Worm (Caenorhabditis elegans) whole organism, L4 larva: Measurements from ENCODE around the gene fbxc-31.

Source experiments
- F26F4.8 ChIP-seq: fragments of 200-800 bp; sonication (Bioruptor generic); conservative IDR thresholded peaks from 2 replicates; pipeline ENCODE4 v1.3.6; 2022; ENCODE audit warnings: missing genetic modification characterization, missing compliant biosample characterization
- Y105C5A.15 ChIP-seq: fragments of 200-800 bp; sonication (Bioruptor generic); IDR thresholded peaks from 2 replicates; pipeline ENCODE4 v1.3.6; 2022; ENCODE audit warnings: missing genetic modification characterization, missing compliant biosample characterization
- Y48G9A.11 ChIP-seq: fragments of 200-800 bp; sonication (Bioruptor generic); IDR thresholded peaks from 2 replicates; pipeline ENCODE4 v1.3.6; 2022; ENCODE audit warnings: missing genetic modification reagents, missing genetic modification characterization, missing compliant biosample characterization
- Y5F2A.4 ChIP-seq: fragments of 200-800 bp; sonication (Bioruptor generic); optimal IDR thresholded peaks from 2 replicates; lab custom pipeline; 2018; ENCODE audit warnings: mild to moderate bottlenecking, missing genetic modification characterization, missing compliant biosample characterization
- Y75B8A.6 ChIP-seq: fragments of 200-800 bp; sonication (Bioruptor generic); IDR thresholded peaks from 2 replicates; pipeline ENCODE4 v1.3.6; 2022; ENCODE audit warnings: missing genetic modification reagents, missing genetic modification characterization, missing compliant biosample characterization
- arid-1 ChIP-seq: fragments of 200-800 bp; sonication (Bioruptor generic); conservative IDR thresholded peaks from 2 replicates; pipeline ENCODE4 v1.3.6; 2022; ENCODE audit warnings: missing genetic modification reagents, missing genetic modification characterization, missing compliant biosample characterization
- attf-4 ChIP-seq: sonication (generic microtip); optimal IDR thresholded peaks from 3 replicates; lab custom pipeline; 2017; ENCODE audit warnings: missing biosample characterization, missing genetic modification characterization
- ceh-20 ChIP-seq: fragments of 200-800 bp; sonication (Bioruptor generic); IDR thresholded peaks from 2 replicates; pipeline ENCODE4 v1.3.6; 2022; ENCODE audit warnings: missing genetic modification reagents, missing genetic modification characterization, missing compliant biosample characterization
- ceh-28 ChIP-seq: fragments of 150-350 bp; optimal IDR thresholded peaks from 2 replicates; lab custom pipeline; 2014; ENCODE audit warnings: missing biosample characterization, missing genetic modification reagents, missing genetic modification characterization
- ces-1 ChIP-seq: fragments of 150-350 bp; sonication (generic microtip); optimal IDR thresholded peaks from 4 replicates; lab custom pipeline; 2014; ENCODE audit warnings: missing biosample characterization, missing genetic modification reagents, missing genetic modification characterization
- dmd-6 ChIP-seq: fragments of 200-800 bp; sonication (Bioruptor generic); IDR thresholded peaks from 2 replicates; pipeline ENCODE4 v1.3.6; 2022; ENCODE audit warnings: missing genetic modification reagents, missing genetic modification characterization, missing compliant biosample characterization
- dve-1 ChIP-seq: sonication (generic microtip); optimal IDR thresholded peaks from 2 replicates; lab custom pipeline; 2017; ENCODE audit warnings: antibody characterized with exemption, mild to moderate bottlenecking, missing genetic modification characterization, missing compliant biosample characterization; ENCODE audit not compliant: insufficient read depth
- fkh-10 ChIP-seq: fragments of 150-350 bp; optimal IDR thresholded peaks from 2 replicates; lab custom pipeline; 2014; ENCODE audit warnings: missing biosample characterization, missing genetic modification reagents, missing genetic modification characterization
- hlh-11 ChIP-seq: fragments of 200-800 bp; sonication (Bioruptor generic); optimal IDR thresholded peaks from 2 replicates; lab custom pipeline; 2018; ENCODE audit warnings: mild to moderate bottlenecking, missing genetic modification characterization, missing compliant biosample characterization
- hlh-30 ChIP-seq: sonication (generic microtip); optimal IDR thresholded peaks from 2 replicates; lab custom pipeline; 2017; ENCODE audit warnings: antibody characterized with exemption, mild to moderate bottlenecking, missing genetic modification characterization, missing compliant biosample characterization; ENCODE audit not compliant: insufficient read depth
- lim-7 ChIP-seq: fragments of 200-800 bp; sonication (Bioruptor generic); IDR thresholded peaks from 2 replicates; pipeline ENCODE4 v1.3.6; 2022; ENCODE audit warnings: missing genetic modification characterization, missing compliant biosample characterization
- lin-1 ChIP-seq: fragments of 200-800 bp; sonication (Bioruptor generic); IDR thresholded peaks from 2 replicates; pipeline ENCODE4 v1.3.6; 2022; ENCODE audit warnings: missing genetic modification reagents, missing genetic modification characterization, missing compliant biosample characterization
- lin-15B ChIP-seq: fragments of 150-350 bp; sonication (generic microtip); optimal IDR thresholded peaks from 3 replicates; lab custom pipeline; 2014; ENCODE audit warnings: missing biosample characterization, missing genetic modification characterization
- lin-38 ChIP-seq: fragments of 200-800 bp; sonication (Bioruptor generic); IDR thresholded peaks from 2 replicates; pipeline ENCODE4 v1.3.6; 2022; ENCODE audit warnings: missing genetic modification reagents, missing genetic modification characterization, missing compliant biosample characterization
- lin-39 ChIP-seq: fragments of 150-350 bp; optimal IDR thresholded peaks from 2 replicates; lab custom pipeline; 2014; ENCODE audit warnings: missing biosample characterization, missing genetic modification reagents, missing genetic modification characterization
- lir-3 ChIP-seq: sonication (generic microtip); optimal IDR thresholded peaks from 2 replicates; lab custom pipeline; 2016; ENCODE audit warnings: mild to moderate bottlenecking, missing genetic modification characterization, missing compliant biosample characterization
- madf-9 ChIP-seq: fragments of 200-800 bp; sonication (Bioruptor generic); conservative IDR thresholded peaks from 2 replicates; pipeline ENCODE4 v1.3.6; 2022; ENCODE audit warnings: missing genetic modification reagents, missing genetic modification characterization, missing compliant biosample characterization
- mdl-1 ChIP-seq, 2 experiments: fragments of 150-350 bp in 1 of 2; sonication (generic microtip) in 1 of 2; optimal IDR thresholded peaks; 2 replicates each; lab custom pipeline; 2014 to 2017; ENCODE audit warnings: missing biosample characterization in 2 of 2, missing genetic modification characterization in 2 of 2
- mep-1 ChIP-seq: fragments of 150-350 bp; sonication (generic microtip); optimal IDR thresholded peaks from 3 replicates; lab custom pipeline; 2014; ENCODE audit warnings: missing biosample characterization, missing genetic modification characterization
- mes-2 ChIP-seq: sonication (generic microtip); optimal IDR thresholded peaks from 2 replicates; lab custom pipeline; 2016; ENCODE audit warnings: missing genotype, mild to moderate bottlenecking, missing genetic modification characterization, missing compliant biosample characterization; ENCODE audit not compliant: poor library complexity, severe bottlenecking
- mxl-3 ChIP-seq: fragments of 200-800 bp; sonication (Bioruptor generic); optimal IDR thresholded peaks from 2 replicates; lab custom pipeline; 2018; ENCODE audit warnings: mild to moderate bottlenecking, missing genetic modification characterization, missing compliant biosample characterization
- nhr-111 ChIP-seq: fragments of 200-800 bp; sonication (Bioruptor generic); optimal IDR thresholded peaks from 2 replicates; lab custom pipeline; 2018; ENCODE audit warnings: mild to moderate bottlenecking, missing genetic modification characterization, missing compliant biosample characterization
- nhr-237 ChIP-seq: sonication (generic microtip); optimal IDR thresholded peaks from 2 replicates; lab custom pipeline; 2017; ENCODE audit warnings: missing biosample characterization, missing genetic modification characterization
- nhr-28 ChIP-seq: fragments of 150-350 bp; optimal IDR thresholded peaks from 2 replicates; lab custom pipeline; 2014; ENCODE audit warnings: missing biosample characterization, missing genetic modification characterization
- nhr-41 ChIP-seq: fragments of 200-800 bp; sonication (Bioruptor generic); IDR thresholded peaks from 2 replicates; pipeline ENCODE4 v1.3.6; 2022; ENCODE audit warnings: missing genetic modification reagents, missing genetic modification characterization, missing compliant biosample characterization
- nhr-77 ChIP-seq: fragments of 150-350 bp; optimal IDR thresholded peaks from 2 replicates; lab custom pipeline; 2014; ENCODE audit warnings: missing biosample characterization, missing genetic modification characterization
- pha-4 ChIP-seq, 2 experiments: fragments of 150-350 bp in 1 of 2; fragments of 200-800 bp in 1 of 2; sonication (Bioruptor generic) in 1 of 2; IDR thresholded peaks in 1 of 2; optimal IDR thresholded peaks in 1 of 2; 2 replicates each; pipeline versions ENCODE4 v1.3.6 to Lab custom; 2014 to 2022; ENCODE audit warnings: missing genetic modification characterization in 2 of 2, missing genetic modification reagents in 2 of 2, missing biosample characterization in 1 of 2, missing compliant biosample characterization in 1 of 2
- pqm-1 ChIP-seq: sonication (generic microtip); optimal IDR thresholded peaks from 2 replicates; lab custom pipeline; 2017; ENCODE audit warnings: missing biosample characterization, missing genetic modification characterization
- rbr-2 ChIP-seq: sonication (generic microtip); optimal IDR thresholded peaks from 2 replicates; lab custom pipeline; 2016; ENCODE audit warnings: missing genotype, missing genetic modification characterization, missing compliant biosample characterization
- snpc-1.2 ChIP-seq: fragments of 200-800 bp; sonication (Bioruptor generic); IDR thresholded peaks from 2 replicates; pipeline ENCODE4 v1.3.6; 2022; ENCODE audit warnings: missing genetic modification reagents, missing genetic modification characterization, missing compliant biosample characterization
- snpc-4 ChIP-seq: fragments of 150-350 bp; optimal IDR thresholded peaks from 2 replicates; lab custom pipeline; 2014; ENCODE audit warnings: missing biosample characterization, missing genetic modification characterization
- spr-3 ChIP-seq: fragments of 200-800 bp; sonication (Bioruptor generic); optimal IDR thresholded peaks from 2 replicates; lab custom pipeline; 2018; ENCODE audit warnings: mild to moderate bottlenecking, missing genetic modification characterization, missing compliant biosample characterization
- unc-130 ChIP-seq: sonication (generic microtip); optimal IDR thresholded peaks from 2 replicates; lab custom pipeline; 2016; ENCODE audit warnings: missing genetic modification reagents, missing genetic modification characterization, missing compliant biosample characterization
- ztf-11 ChIP-seq: fragments of 150-350 bp; optimal IDR thresholded peaks from 2 replicates; lab custom pipeline; 2014; ENCODE audit warnings: missing biosample characterization, missing genetic modification characterization

fbxc-31 gene

DNA sequence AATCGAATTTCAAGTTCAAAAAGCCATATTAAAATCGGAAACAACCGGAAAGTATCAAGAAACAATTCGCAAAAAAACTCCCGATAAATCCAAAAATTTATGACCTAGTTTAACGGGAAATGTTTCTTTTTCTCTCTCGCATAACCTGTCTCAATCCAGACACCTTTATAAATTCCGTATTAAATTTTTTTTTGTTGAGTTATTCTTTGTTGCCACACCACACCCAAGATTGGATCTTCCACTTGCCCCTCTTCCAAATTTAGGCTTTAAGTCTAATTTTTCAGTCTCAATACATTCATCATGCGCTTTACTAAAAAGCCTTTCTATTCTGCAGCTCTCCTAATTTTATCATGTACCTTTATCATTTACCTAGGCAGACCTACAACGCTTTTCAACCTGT lies 26.8 kb downstream of the fbxc-31 start, which contains the start of gene R07C3.3:
Gene R07C3.3, plus strand, starts transcription at position 301 of the 400 bp plus-strand sequence.
- no peak for TF ChIP-seq nhr-28
- no peak for TF ChIP-seq pqm-1
- TF ChIP-seq unc-130 (GFP tag; lab: Kevin White, UChicago), result no peak
- no peak for TF ChIP-seq mes-2 (tag; lab: Kevin White, UChicago)
- TF ChIP-seq lin-39, result no peak
- no peak for TF ChIP-seq attf-4 (tag; lab: Kevin White, UChicago)
- no peak for TF ChIP-seq arid-1 (GFP tag; lab: Robert Waterston, UW)
- no peak for TF ChIP-seq mep-1 (tag; lab: Kevin White, UChicago)
- no peak for TF ChIP-seq Y105C5A.15 (GFP tag; lab: Robert Waterston, UW)
- no peak for TF ChIP-seq nhr-237 (tag; lab: Kevin White, UChicago)
- no peak for TF ChIP-seq nhr-111
- no peak for TF ChIP-seq fkh-10 (GFP tag; lab: Kevin White, UChicago)
- no peak for TF ChIP-seq rbr-2
- no peak for TF ChIP-seq dve-1 (tag; lab: Kevin White, UChicago)
- TF ChIP-seq snpc-4, result no peak
- no peak for TF ChIP-seq ces-1 (GFP tag; lab: Kevin White, UChicago)
- TF ChIP-seq spr-3 (GFP tag; lab: Kevin White, UChicago), result no peak
- no peak for TF ChIP-seq Y75B8A.6 (GFP tag; lab: Robert Waterston, UW)
- TF ChIP-seq lir-3 (tag; lab: Kevin White, UChicago), result no peak

DNA sequence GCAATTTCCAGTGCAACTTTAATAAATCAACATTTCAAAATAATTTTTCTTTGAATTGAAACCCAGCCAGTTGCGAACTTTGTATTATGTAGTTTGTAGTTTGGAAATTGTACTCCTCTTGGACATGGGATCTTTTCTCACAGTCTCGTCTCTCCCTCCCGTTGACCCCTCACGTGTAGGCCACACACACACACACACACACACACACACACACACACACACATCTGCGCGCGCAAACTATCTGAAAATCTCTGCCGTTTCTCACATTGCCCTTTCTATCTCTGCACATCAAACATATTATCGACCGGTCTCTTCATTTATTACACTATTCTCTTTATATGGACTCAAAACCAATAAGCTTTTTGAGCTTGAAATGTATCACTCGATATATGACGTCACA lies 29.0 kb downstream of the fbxc-31 start, which contains the start of gene fbxc-36:
Gene fbxc-36, plus strand, starts transcription at position 205 of the 400 bp plus-strand sequence.
- TF ChIP-seq Y48G9A.11 (GFP tag; lab: Robert Waterston, UW) (no peak), nhr-28 (peak; percentile 53)

DNA sequence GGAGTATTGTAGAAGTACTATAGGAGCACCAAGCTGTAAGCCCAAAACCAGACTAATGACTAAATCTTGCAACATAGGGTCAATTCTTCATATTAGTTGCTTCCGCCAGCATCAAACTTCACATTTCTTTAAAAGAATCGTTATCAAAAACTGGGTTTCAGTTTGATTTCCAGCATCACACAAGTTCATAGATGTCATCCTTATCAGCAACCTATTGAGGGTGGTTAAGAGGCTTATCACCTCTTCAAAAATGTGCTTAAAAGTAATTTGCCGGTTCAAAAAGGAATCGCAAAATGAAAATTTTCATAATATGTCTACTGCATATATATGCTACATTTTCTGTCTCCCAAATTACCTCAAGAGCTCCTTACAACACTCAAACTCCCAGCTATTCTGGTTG lies 32.0 kb downstream of the fbxc-31 start, which contains the start of gene clec-43:
Gene clec-43, plus strand, starts transcription at position 294 of the 400 bp plus-strand sequence.
- no peak for TF ChIP-seq ztf-11 (tag; lab: Kevin White, UChicago)
- no peak for TF ChIP-seq Y5F2A.4 (GFP tag; lab: Kevin White, UChicago)
- no peak for TF ChIP-seq Y75B8A.6 (GFP tag; lab: Robert Waterston, UW)
- peak; percentile 36 for TF ChIP-seq nhr-77
- TF ChIP-seq pqm-1, result peak; percentile 92
- TF ChIP-seq dmd-6 (GFP tag; lab: Robert Waterston, UW), result peak; percentile 81
- TF ChIP-seq lim-7 (GFP tag; lab: Robert Waterston, UW), result no peak
- TF ChIP-seq mes-2 (tag; lab: Kevin White, UChicago), result no peak
- no peak for TF ChIP-seq ceh-20
- peak; percentile 70 for TF ChIP-seq nhr-28
- TF ChIP-seq hlh-11, result peak; percentile 32

DNA sequence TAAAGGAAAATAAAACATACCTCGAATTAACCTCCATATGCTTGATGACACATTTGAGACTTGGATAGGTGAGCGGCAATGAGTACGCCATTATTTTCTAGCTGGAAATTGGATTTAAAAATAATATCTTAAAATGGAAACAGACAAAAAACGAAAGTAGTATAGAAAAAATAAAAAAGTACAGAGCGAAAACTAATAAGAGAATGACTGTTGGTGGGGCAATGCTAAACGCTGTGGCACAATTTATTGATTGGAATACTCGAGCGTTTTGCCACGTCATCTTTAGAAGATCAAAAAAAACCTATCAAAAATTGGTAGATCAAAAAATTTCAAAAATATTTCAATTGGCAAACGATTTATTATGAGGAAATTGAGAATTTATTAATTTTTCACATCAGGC lies 36.3 kb downstream of the fbxc-31 start, which contains the start of gene fbxc-32:
Gene fbxc-32, minus strand, starts transcription at position 101 of the 400 bp plus-strand sequence.
- TF ChIP-seq ceh-20, result no peak
- no peak for TF ChIP-seq mxl-3
- no peak for TF ChIP-seq madf-9 (GFP tag; lab: Robert Waterston, UW)
- TF ChIP-seq hlh-30 (tag; lab: Kevin White, UChicago), result no peak
- no peak for TF ChIP-seq ceh-28 (tag; lab: Kevin White, UChicago)
- TF ChIP-seq nhr-41 (GFP tag; lab: Robert Waterston, UW), result no peak
- no peak for TF ChIP-seq lin-1
- TF ChIP-seq pha-4 (GFP tag; IDR thresholded peaks at IDR 0.05; lab: Robert Waterston, UW), result no peak
- TF ChIP-seq pha-4 (tag; optimal IDR thresholded peaks at IDR 0.05; lab: Kevin White, UChicago), result no peak
- TF ChIP-seq lin-38 (GFP tag; lab: Robert Waterston, UW), result no peak
- TF ChIP-seq mdl-1 (tag; optimal IDR thresholded peaks at IDR 0.05; lab: Kevin White, UChicago), result no peak
- TF ChIP-seq snpc-1.2 (GFP tag; lab: Robert Waterston, UW), result no peak
- TF ChIP-seq lin-15B (tag; lab: Kevin White, UChicago), result no peak
- no peak for TF ChIP-seq rbr-2
- TF ChIP-seq snpc-4, result no peak
- no peak for TF ChIP-seq nhr-237 (tag; lab: Kevin White, UChicago)
- no peak for TF ChIP-seq F26F4.8
- TF ChIP-seq Y48G9A.11 (GFP tag; lab: Robert Waterston, UW), result no peak
